Worm (Caenorhabditis elegans) whole organism, L4 larva: ENCODE results near the gene Y41E3.1.
A peak's percentile ranks its signal among the peaks of the same experiment; 100 is the strongest.

Source experiments
- D1046.2 ChIP-seq: fragments of 200-800 bp; sonication (Bioruptor generic); IDR thresholded peaks from 2 replicates; pipeline ENCODE4 v1.3.6; 2022; ENCODE audit warnings: missing genetic modification characterization, missing compliant biosample characterization
- F10B5.3 ChIP-seq: sonication (generic microtip); optimal IDR thresholded peaks from 2 replicates; lab custom pipeline; 2016; ENCODE audit warnings: mild to moderate bottlenecking, missing genetic modification characterization, missing compliant biosample characterization
- T20F7.1 ChIP-seq: fragments of 200-800 bp; sonication (Bioruptor generic); optimal IDR thresholded peaks from 2 replicates; lab custom pipeline; 2018; ENCODE audit warnings: mild to moderate bottlenecking, missing genetic modification characterization, missing compliant biosample characterization
- T26A8.4 ChIP-seq: fragments of 200-800 bp; sonication (Bioruptor generic); IDR thresholded peaks from 2 replicates; pipeline ENCODE4 v1.3.6; 2022; ENCODE audit warnings: missing genetic modification characterization, missing compliant biosample characterization
- ces-1 ChIP-seq: fragments of 150-350 bp; sonication (generic microtip); optimal IDR thresholded peaks from 4 replicates; lab custom pipeline; 2014; ENCODE audit warnings: missing biosample characterization, missing genetic modification reagents, missing genetic modification characterization
- ctbp-1 ChIP-seq: fragments of 200-800 bp; sonication (Bioruptor generic); IDR thresholded peaks from 2 replicates; pipeline ENCODE4 v1.3.6; 2022; ENCODE audit warnings: missing genetic modification reagents, missing genetic modification characterization, missing compliant biosample characterization
- daf-12 ChIP-seq: fragments of 150-350 bp; optimal IDR thresholded peaks from 2 replicates; lab custom pipeline; 2014; ENCODE audit warnings: missing biosample characterization, missing genetic modification reagents, missing genetic modification characterization
- daf-16 ChIP-seq, 3 experiments: sonication (generic microtip); optimal IDR thresholded peaks; 2 replicates each; lab custom pipeline; 2016 to 2017; ENCODE audit warnings: missing genetic modification characterization in 3 of 3, missing genetic modification reagents in 3 of 3, mild to moderate bottlenecking in 2 of 3, missing compliant biosample characterization in 2 of 3, missing biosample characterization in 1 of 3, moderate library complexity in 1 of 3
- daf-8 ChIP-seq: fragments of 200-800 bp; sonication (Bioruptor generic); IDR thresholded peaks from 2 replicates; pipeline ENCODE4 v1.3.6; 2022; ENCODE audit warnings: missing genetic modification characterization, missing compliant biosample characterization
- dmd-6 ChIP-seq: fragments of 200-800 bp; sonication (Bioruptor generic); IDR thresholded peaks from 2 replicates; pipeline ENCODE4 v1.3.6; 2022; ENCODE audit warnings: missing genetic modification reagents, missing genetic modification characterization, missing compliant biosample characterization
- dmd-8 ChIP-seq: fragments of 200-800 bp; sonication (Bioruptor generic); IDR thresholded peaks from 2 replicates; pipeline ENCODE4 v1.3.6; 2022; ENCODE audit warnings: missing genetic modification characterization, missing compliant biosample characterization
- dpl-1 ChIP-seq: fragments of 150-350 bp; optimal IDR thresholded peaks from 2 replicates; lab custom pipeline; 2014; ENCODE audit warnings: missing biosample characterization, missing genetic modification reagents, missing genetic modification characterization
- duxl-1 ChIP-seq: sonication (generic microtip); optimal IDR thresholded peaks from 2 replicates; lab custom pipeline; 2016; ENCODE audit warnings: mild to moderate bottlenecking, missing genetic modification characterization, moderate library complexity, missing compliant biosample characterization; ENCODE audit not compliant: poor library complexity
- fkh-10 ChIP-seq: fragments of 150-350 bp; optimal IDR thresholded peaks from 2 replicates; lab custom pipeline; 2014; ENCODE audit warnings: missing biosample characterization, missing genetic modification reagents, missing genetic modification characterization
- hlh-11 ChIP-seq: fragments of 200-800 bp; sonication (Bioruptor generic); optimal IDR thresholded peaks from 2 replicates; lab custom pipeline; 2018; ENCODE audit warnings: mild to moderate bottlenecking, missing genetic modification characterization, missing compliant biosample characterization
- hmg-1.1 ChIP-seq: fragments of 200-800 bp; sonication (Bioruptor generic); IDR thresholded peaks from 2 replicates; pipeline ENCODE4 v1.3.6; 2022; ENCODE audit warnings: missing genetic modification reagents, missing genetic modification characterization, missing compliant biosample characterization
- lin-13 ChIP-seq: fragments of 150-350 bp; optimal IDR thresholded peaks from 2 replicates; lab custom pipeline; 2014; ENCODE audit warnings: missing biosample characterization, missing genetic modification reagents, missing genetic modification characterization
- lin-15B ChIP-seq: fragments of 150-350 bp; sonication (generic microtip); optimal IDR thresholded peaks from 3 replicates; lab custom pipeline; 2014; ENCODE audit warnings: missing biosample characterization, missing genetic modification characterization
- lin-38 ChIP-seq: fragments of 200-800 bp; sonication (Bioruptor generic); IDR thresholded peaks from 2 replicates; pipeline ENCODE4 v1.3.6; 2022; ENCODE audit warnings: missing genetic modification reagents, missing genetic modification characterization, missing compliant biosample characterization
- lir-3 ChIP-seq: sonication (generic microtip); optimal IDR thresholded peaks from 2 replicates; lab custom pipeline; 2016; ENCODE audit warnings: mild to moderate bottlenecking, missing genetic modification characterization, missing compliant biosample characterization
- madf-5 ChIP-seq, 2 experiments: fragments of 200-800 bp; sonication (Bioruptor generic); IDR thresholded peaks; 2 replicates each; pipeline ENCODE4 v1.3.6; 2022; ENCODE audit warnings: missing compliant biosample characterization in 2 of 2, missing genetic modification characterization in 2 of 2
- mdl-1 ChIP-seq, 2 experiments: fragments of 150-350 bp in 1 of 2; sonication (generic microtip) in 1 of 2; optimal IDR thresholded peaks; 2 replicates each; lab custom pipeline; 2014 to 2017; ENCODE audit warnings: missing biosample characterization in 2 of 2, missing genetic modification characterization in 2 of 2
- mep-1 ChIP-seq: fragments of 150-350 bp; sonication (generic microtip); optimal IDR thresholded peaks from 3 replicates; lab custom pipeline; 2014; ENCODE audit warnings: missing biosample characterization, missing genetic modification characterization
- mxl-3 ChIP-seq: fragments of 200-800 bp; sonication (Bioruptor generic); optimal IDR thresholded peaks from 2 replicates; lab custom pipeline; 2018; ENCODE audit warnings: mild to moderate bottlenecking, missing genetic modification characterization, missing compliant biosample characterization
- nhr-10 ChIP-seq: fragments of 150-350 bp; optimal IDR thresholded peaks from 2 replicates; lab custom pipeline; 2014; ENCODE audit warnings: missing biosample characterization, missing genetic modification characterization
- nhr-11 ChIP-seq: fragments of 150-350 bp; optimal IDR thresholded peaks from 2 replicates; lab custom pipeline; 2014; ENCODE audit warnings: missing biosample characterization, missing genetic modification characterization
- nhr-111 ChIP-seq: fragments of 200-800 bp; sonication (Bioruptor generic); optimal IDR thresholded peaks from 2 replicates; lab custom pipeline; 2018; ENCODE audit warnings: mild to moderate bottlenecking, missing genetic modification characterization, missing compliant biosample characterization
- nhr-237 ChIP-seq: sonication (generic microtip); optimal IDR thresholded peaks from 2 replicates; lab custom pipeline; 2017; ENCODE audit warnings: missing biosample characterization, missing genetic modification characterization
- nhr-28 ChIP-seq: fragments of 150-350 bp; optimal IDR thresholded peaks from 2 replicates; lab custom pipeline; 2014; ENCODE audit warnings: missing biosample characterization, missing genetic modification characterization
- nhr-41 ChIP-seq: fragments of 200-800 bp; sonication (Bioruptor generic); IDR thresholded peaks from 2 replicates; pipeline ENCODE4 v1.3.6; 2022; ENCODE audit warnings: missing genetic modification reagents, missing genetic modification characterization, missing compliant biosample characterization
- nhr-76 ChIP-seq: fragments of 150-350 bp; optimal IDR thresholded peaks from 2 replicates; lab custom pipeline; 2014; ENCODE audit warnings: missing biosample characterization, missing genetic modification characterization
- nhr-77 ChIP-seq: fragments of 150-350 bp; optimal IDR thresholded peaks from 2 replicates; lab custom pipeline; 2014; ENCODE audit warnings: missing biosample characterization, missing genetic modification characterization
- php-3 ChIP-seq: fragments of 200-800 bp; sonication (Bioruptor generic); IDR thresholded peaks from 2 replicates; pipeline ENCODE4 v1.3.6; 2022; ENCODE audit warnings: missing genetic modification reagents, missing genetic modification characterization, missing compliant biosample characterization
- pqm-1 ChIP-seq: sonication (generic microtip); optimal IDR thresholded peaks from 2 replicates; lab custom pipeline; 2017; ENCODE audit warnings: missing biosample characterization, missing genetic modification characterization
- saeg-2 ChIP-seq: fragments of 200-800 bp; sonication (Bioruptor generic); IDR thresholded peaks from 2 replicates; pipeline ENCODE4 v1.3.6; 2022; ENCODE audit warnings: missing genetic modification reagents, missing genetic modification characterization, missing compliant biosample characterization
- sdz-12 ChIP-seq: fragments of 200-800 bp; sonication (Bioruptor generic); optimal IDR thresholded peaks from 2 replicates; lab custom pipeline; 2018; ENCODE audit warnings: mild to moderate bottlenecking, missing genetic modification characterization, missing compliant biosample characterization
- skn-1 ChIP-seq: fragments of 150-350 bp; optimal IDR thresholded peaks from 2 replicates; lab custom pipeline; 2014; ENCODE audit warnings: missing biosample characterization, missing genetic modification characterization
- snpc-1.2 ChIP-seq: fragments of 200-800 bp; sonication (Bioruptor generic); IDR thresholded peaks from 2 replicates; pipeline ENCODE4 v1.3.6; 2022; ENCODE audit warnings: missing genetic modification reagents, missing genetic modification characterization, missing compliant biosample characterization
- spr-3 ChIP-seq: fragments of 200-800 bp; sonication (Bioruptor generic); optimal IDR thresholded peaks from 2 replicates; lab custom pipeline; 2018; ENCODE audit warnings: mild to moderate bottlenecking, missing genetic modification characterization, missing compliant biosample characterization
- unc-39 ChIP-seq: sonication (generic microtip); optimal IDR thresholded peaks from 2 replicates; lab custom pipeline; 2017; ENCODE audit warnings: missing biosample characterization, missing genetic modification characterization
- unc-62 ChIP-seq, 3 experiments: fragments of 150-350 bp in 1 of 3; sonication (generic microtip); optimal IDR thresholded peaks in 2 of 3; peaks in 1 of 3; 1 replicate in 1 of 3; 2 replicates in 2 of 3; lab custom pipeline; 2014 to 2017; ENCODE audit warnings: missing biosample characterization in 3 of 3, missing genetic modification characterization in 3 of 3, missing genetic modification reagents in 3 of 3, missing genotype in 1 of 3
- zfp-3 ChIP-seq: fragments of 200-800 bp; sonication (Bioruptor generic); conservative IDR thresholded peaks from 2 replicates; pipeline ENCODE4 v1.3.6; 2022; ENCODE audit warnings: missing genetic modification reagents, missing genetic modification characterization, missing compliant biosample characterization
- ztf-7 ChIP-seq: fragments of 150-350 bp; optimal IDR thresholded peaks from 2 replicates; lab custom pipeline; 2014; ENCODE audit warnings: missing biosample characterization, missing genetic modification characterization

Y41E3.1 gene

ce11 chrIV:14985019-14985418 is 26.3 kb upstream of the Y41E3.1 start (continued):
- peak; percentile 42 for TF ChIP-seq lin-13 (GFP tag; lab: Kevin White, UChicago)
- TF ChIP-seq zfp-3 (GFP tag; lab: Robert Waterston, UW): no peak
- no peak for TF ChIP-seq madf-5 (GFP tag; IDR thresholded peaks at IDR 0.05; lab: Robert Waterston, UW)
- TF ChIP-seq nhr-41 (GFP tag; lab: Robert Waterston, UW): no peak
- TF ChIP-seq hlh-11 (tag; lab: Kevin White, UChicago): no peak
- TF ChIP-seq sdz-12: no peak
- no peak for TF ChIP-seq ces-1
- no peak for TF ChIP-seq ztf-7 (tag; lab: Kevin White, UChicago)
- TF ChIP-seq T20F7.1 (GFP tag; lab: Kevin White, UChicago): no peak
- TF ChIP-seq nhr-237 (tag; lab: Kevin White, UChicago): no peak
- TF ChIP-seq pqm-1: no peak

DNA sequence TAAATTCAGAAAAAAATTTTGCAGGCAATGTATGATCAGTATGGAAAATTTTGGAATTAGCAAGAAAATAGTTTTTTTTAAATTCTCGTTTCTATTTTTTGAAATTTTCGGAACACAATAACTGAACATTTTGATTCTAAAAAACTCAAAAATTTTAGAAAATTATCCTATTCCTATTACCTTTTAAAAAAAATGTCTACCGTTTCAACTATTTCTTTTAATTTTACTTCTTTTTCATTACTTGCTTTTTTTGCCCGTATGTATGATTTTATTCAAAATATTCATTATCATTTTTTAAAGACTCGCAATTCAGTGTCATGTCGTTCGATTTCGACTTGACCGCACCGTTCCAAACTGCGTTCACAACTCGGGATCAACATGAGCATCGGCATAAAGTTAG is 22.6 kb upstream of the Y41E3.1 start, which contains the start of gene atln-2:
atln-2 (plus strand) TSS at position 301 of the 400 bp plus-strand sequence.
- TF ChIP-seq dmd-6 (no peak), snpc-1.2 (GFP tag; lab: Robert Waterston, UW) (0 out of 2 replicates have a peak, but pooled peaks have one; percentile 47)

DNA sequence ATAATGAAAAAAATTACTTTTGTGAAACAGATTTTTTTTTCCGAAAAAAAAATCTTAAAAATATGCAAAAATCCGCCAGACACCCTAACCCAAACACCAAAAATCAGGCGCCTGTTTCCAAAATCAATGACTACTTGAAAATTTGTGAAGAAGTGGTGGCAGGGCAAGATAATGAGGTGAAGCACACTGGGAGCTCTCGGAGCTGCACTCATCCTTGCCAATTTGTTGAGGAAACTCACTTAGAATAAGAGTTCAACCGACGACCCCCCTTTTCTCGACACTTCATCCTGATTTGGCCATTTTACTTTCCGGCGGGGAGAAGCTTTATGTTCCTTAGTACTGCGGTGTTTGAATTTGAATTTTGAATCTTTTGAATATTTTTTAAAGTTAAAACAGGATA is 19.5 kb upstream of the Y41E3.1 start:
- no peak for TF ChIP-seq dmd-8 (GFP tag; lab: Robert Waterston, UW)
- peak in 1 of 2 experiments; percentile 22 for TF ChIP-seq unc-62 (GFP tag; optimal IDR thresholded peaks at IDR 0.05 in 1 of 2; lab: Kevin White, UChicago)
- TF ChIP-seq unc-62 (tag; optimal IDR thresholded peaks at IDR 0.05; lab: Kevin White, UChicago): no peak
- TF ChIP-seq lir-3 (tag; lab: Kevin White, UChicago): no peak

DNA sequence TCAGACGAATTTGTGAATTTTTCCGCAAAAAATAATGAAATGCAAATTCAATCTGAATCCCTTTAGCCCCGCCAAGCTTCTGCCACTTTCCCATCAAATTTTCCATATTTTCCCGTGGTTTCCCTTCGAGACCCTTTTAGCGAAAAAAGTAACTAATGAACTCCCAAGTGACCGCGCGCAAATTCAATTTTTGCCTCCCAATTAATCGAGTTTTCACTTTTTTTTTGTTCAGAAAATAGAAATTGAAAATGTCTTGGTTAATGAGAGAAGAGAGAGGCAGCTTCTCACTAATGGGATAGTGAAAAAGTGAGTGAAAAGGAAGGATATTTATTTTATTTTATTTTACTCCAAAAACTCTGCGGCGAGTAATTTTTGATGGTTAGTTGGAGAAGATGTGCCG is 1.4 kb upstream of the Y41E3.1 start:
- TF ChIP-seq ces-1 (peak; percentile 18), spr-3 (GFP tag; lab: Kevin White, UChicago) (no peak)

DNA sequence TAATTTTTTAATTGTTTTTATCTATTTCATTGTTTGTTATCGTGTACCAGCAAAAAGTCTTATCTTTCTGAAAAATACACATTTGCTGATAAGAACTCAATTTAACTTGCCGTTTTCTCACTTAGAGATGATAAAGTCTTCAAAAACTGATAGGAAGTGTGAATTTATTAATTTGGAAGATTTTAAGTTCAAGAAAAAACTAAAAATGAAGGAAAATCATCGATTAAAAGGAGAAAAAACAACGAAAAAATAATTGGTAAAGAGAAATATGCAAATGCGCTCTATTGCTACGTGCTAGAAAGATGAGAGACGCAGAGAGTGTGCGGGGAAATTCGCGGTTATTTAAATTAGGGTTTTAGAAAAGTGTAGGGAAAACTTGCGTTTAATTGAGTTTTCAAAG is 701 bp upstream of the Y41E3.1 start:
- TF ChIP-seq fkh-10 (GFP tag; lab: Kevin White, UChicago) (peak; percentile 55), nhr-28 (tag; lab: Kevin White, UChicago) (peak; percentile 58), lin-15B (tag; lab: Kevin White, UChicago) (no peak), daf-8 (no peak), lin-38 (GFP tag; lab: Robert Waterston, UW) (peak; percentile 96), mdl-1 (tag; optimal IDR thresholded peaks at IDR 0.05; lab: Kevin White, UChicago) (no peak), nhr-11 (tag; lab: Kevin White, UChicago) (peak; percentile 74), madf-5 (GFP tag; IDR thresholded peaks at IDR 0.05; lab: Robert Waterston, UW) (no peak), skn-1 (tag; lab: Kevin White, UChicago) (no peak), nhr-76 (tag; lab: Kevin White, UChicago) (no peak), mep-1 (peak; percentile 68), D1046.2 (no peak), nhr-10 (tag; lab: Kevin White, UChicago) (no peak), snpc-1.2 (GFP tag; lab: Robert Waterston, UW) (peak; percentile 97), nhr-77 (tag; lab: Kevin White, UChicago) (peak; percentile 72), pqm-1 (peak; percentile 96), daf-16 (GFP tag; optimal IDR thresholded peaks at IDR 0.05; lab: Kevin White, UChicago) (no peak), daf-16 (tag; optimal IDR thresholded peaks at IDR 0.05; lab: Kevin White, UChicago) (peak; percentile 74), hmg-1.1 (GFP tag; lab: Robert Waterston, UW) (peak; percentile 41), ztf-7 (tag; lab: Kevin White, UChicago) (peak; percentile 32), duxl-1 (peak; percentile 11), nhr-111 (GFP tag; lab: Kevin White, UChicago) (no peak), daf-12 (tag; lab: Kevin White, UChicago) (no peak), dpl-1 (GFP tag; lab: Kevin White, UChicago) (peak; percentile 93), T20F7.1 (GFP tag; lab: Kevin White, UChicago) (peak; percentile 68), php-3 (GFP tag; lab: Robert Waterston, UW) (peak; percentile 73; the same call in 1 of the 2 replicates), saeg-2 (GFP tag; lab: Robert Waterston, UW) (no peak), T26A8.4 (GFP tag; lab: Robert Waterston, UW) (no peak), spr-3 (GFP tag; lab: Kevin White, UChicago) (no peak), mxl-3 (GFP tag; lab: Kevin White, UChicago) (no peak), F10B5.3 (tag; lab: Kevin White, UChicago) (no peak), unc-39 (tag; lab: Kevin White, UChicago) (no peak), ctbp-1 (GFP tag; lab: Robert Waterston, UW) (no peak), lin-13 (GFP tag; lab: Kevin White, UChicago) (peak; percentile 48)
